Fruit fly (Drosophila melanogaster) whole organism, embryonic: ENCODE results near the gene smid.

ENCODE experiments used
- CG10209 ChIP-seq: fragments of 200-800 bp; sonication (Bioruptor generic); optimal IDR thresholded peaks from 3 replicates; lab custom pipeline; 2017; ENCODE audit warnings: missing biosample characterization, mild to moderate bottlenecking, missing genetic modification characterization, missing genetic modification reagents
- CG12236 ChIP-seq: fragments of 200-800 bp; sonication (Bioruptor generic); optimal IDR thresholded peaks from 2 replicates; lab custom pipeline; 2016; ENCODE audit warnings: missing biosample characterization, missing genetic modification characterization
- CG12391 ChIP-seq: fragments of 200-800 bp; sonication (Bioruptor generic); optimal IDR thresholded peaks from 3 replicates; lab custom pipeline; 2018; ENCODE audit warnings: missing biosample characterization, mild to moderate bottlenecking, missing genetic modification characterization, moderate library complexity
- CG13424 ChIP-seq: fragments of 200-800 bp; sonication (Bioruptor generic); optimal IDR thresholded peaks from 2 replicates; lab custom pipeline; 2019; ENCODE audit warnings: missing biosample characterization, mild to moderate bottlenecking, missing genetic modification characterization, moderate library complexity
- CG15514 ChIP-seq: fragments of 200-800 bp; sonication (Bioruptor generic); optimal IDR thresholded peaks from 3 replicates; lab custom pipeline; 2017; ENCODE audit warnings: missing biosample characterization, missing genetic modification characterization, mild to moderate bottlenecking, moderate library complexity, missing genetic modification reagents
- CG16863 ChIP-seq: fragments of 200-800 bp; sonication (Bioruptor generic); optimal IDR thresholded peaks from 3 replicates; lab custom pipeline; 2016; ENCODE audit warnings: missing biosample characterization, missing genetic modification characterization
- CG2712 ChIP-seq: fragments of 200-800 bp; optimal IDR thresholded peaks from 3 replicates; lab custom pipeline; 2019; ENCODE audit warnings: missing biosample characterization, mild to moderate bottlenecking, missing genetic modification characterization, moderate library complexity
- CG32767 ChIP-seq: fragments of 200-800 bp; sonication (Bioruptor generic); IDR thresholded peaks from 2 replicates; pipeline ENCODE4 v1.3.6; 2022; ENCODE audit warnings: missing biosample characterization, missing genetic modification characterization
- CG3281 ChIP-seq: fragments of 200-800 bp; sonication (Bioruptor generic); optimal IDR thresholded peaks from 3 replicates; lab custom pipeline; 2017; ENCODE audit warnings: missing biosample characterization, mild to moderate bottlenecking, missing genetic modification characterization
- CG3995 ChIP-seq: fragments of 200-800 bp; sonication (Bioruptor generic); optimal IDR thresholded peaks from 3 replicates; lab custom pipeline; 2016; ENCODE audit warnings: missing biosample characterization, missing genetic modification characterization
- CG4424 ChIP-seq: fragments of 200-800 bp; sonication (Bioruptor generic); optimal IDR thresholded peaks from 3 replicates; lab custom pipeline; 2016; ENCODE audit warnings: missing biosample characterization, missing genetic modification characterization
- CG6791 ChIP-seq: fragments of 200-800 bp; sonication (Bioruptor generic); IDR thresholded peaks from 3 replicates; pipeline ENCODE4 v1.3.6; 2022; ENCODE audit warnings: missing biosample characterization, missing genetic modification characterization; ENCODE audit not compliant: partially characterized antibody
- CG7556 ChIP-seq: fragments of 200-800 bp; sonication (Bioruptor generic); optimal IDR thresholded peaks from 2 replicates; lab custom pipeline; 2017; ENCODE audit warnings: missing biosample characterization, mild to moderate bottlenecking, missing genetic modification characterization
- CG7963 ChIP-seq: fragments of 200-800 bp; sonication (Bioruptor generic); IDR thresholded peaks from 3 replicates; pipeline ENCODE4 v1.3.6; 2022; ENCODE audit warnings: missing biosample characterization, missing genetic modification characterization; ENCODE audit not compliant: partially characterized antibody
- CG9876 ChIP-seq: fragments of 200-800 bp; sonication (Bioruptor generic); optimal IDR thresholded peaks from 2 replicates; lab custom pipeline; 2016; ENCODE audit warnings: missing biosample characterization, missing genetic modification characterization
- D19A ChIP-seq: fragments of 200-800 bp; optimal IDR thresholded peaks from 3 replicates; lab custom pipeline; 2019; ENCODE audit warnings: missing biosample characterization, mild to moderate bottlenecking, missing genetic modification characterization, moderate library complexity
- E2f2 ChIP-seq: fragments of 200-800 bp; sonication (Bioruptor generic); IDR thresholded peaks from 2 replicates; pipeline ENCODE4 v1.3.6; 2022; ENCODE audit warnings: missing biosample characterization, missing genetic modification characterization
- ERR ChIP-seq: fragments of 200-800 bp; sonication (Bioruptor generic); optimal IDR thresholded peaks from 2 replicates; lab custom pipeline; 2016; ENCODE audit warnings: missing biosample characterization, missing genetic modification characterization
- MBD-R2 ChIP-seq: fragments of 200-800 bp; sonication (Bioruptor generic); IDR thresholded peaks from 2 replicates; pipeline ENCODE4 v1.3.6; 2022; ENCODE audit warnings: missing biosample characterization, missing genetic modification characterization
- Oli ChIP-seq: fragments of 200-800 bp; sonication (Bioruptor generic); optimal IDR thresholded peaks from 2 replicates; lab custom pipeline; 2018; ENCODE audit warnings: missing biosample characterization, mild to moderate bottlenecking, missing genetic modification characterization, moderate library complexity
- Poxn ChIP-seq: fragments of 200-800 bp; sonication (Bioruptor generic); IDR thresholded peaks from 2 replicates; pipeline ENCODE4 v1.3.6; 2022; ENCODE audit warnings: missing biosample characterization, missing genetic modification characterization
- Ptx1 ChIP-seq: fragments of 200-800 bp; sonication (Bioruptor generic); IDR thresholded peaks from 2 replicates; pipeline ENCODE4 v1.3.6; 2022; ENCODE audit warnings: missing biosample characterization, missing genetic modification characterization
- Rfx ChIP-seq: fragments of 200-800 bp; sonication (Bioruptor generic); IDR thresholded peaks from 2 replicates; pipeline ENCODE4 v1.3.6; 2022; ENCODE audit warnings: missing biosample characterization, missing genetic modification characterization
- Side ChIP-seq: fragments of 200-800 bp; sonication (Bioruptor generic); optimal IDR thresholded peaks from 2 replicates; lab custom pipeline; 2016; ENCODE audit warnings: missing biosample characterization, missing genetic modification characterization
- TFAM ChIP-seq: fragments of 200-800 bp; sonication (Bioruptor generic); optimal IDR thresholded peaks from 2 replicates; lab custom pipeline; 2017; ENCODE audit warnings: missing biosample characterization, missing genetic modification characterization, inconsistent platforms
- YL-1 ChIP-seq: fragments of 200-800 bp; sonication (Bioruptor generic); optimal IDR thresholded peaks from 3 replicates; lab custom pipeline; 2017; ENCODE audit warnings: missing biosample characterization, mild to moderate bottlenecking, missing genetic modification characterization
- ac ChIP-seq: fragments of 200-800 bp; sonication (Bioruptor generic); optimal IDR thresholded peaks from 3 replicates; lab custom pipeline; 2017; ENCODE audit warnings: missing biosample characterization, mild to moderate bottlenecking, missing genetic modification characterization
- cwo ChIP-seq: fragments of 200-800 bp; sonication (Bioruptor generic); optimal IDR thresholded peaks from 3 replicates; lab custom pipeline; 2017; ENCODE audit warnings: missing biosample characterization, missing genetic modification characterization, mild to moderate bottlenecking, moderate library complexity, missing genetic modification reagents
- dmrt11E ChIP-seq: fragments of 200-800 bp; sonication (Bioruptor generic); optimal IDR thresholded peaks from 3 replicates; lab custom pipeline; 2018; ENCODE audit warnings: missing biosample characterization, mild to moderate bottlenecking, missing genetic modification characterization, moderate library complexity
- dysf ChIP-seq: fragments of 200-800 bp; sonication (Bioruptor generic); IDR thresholded peaks from 3 replicates; pipeline ENCODE4 v1.3.6; 2022; ENCODE audit warnings: missing biosample characterization, missing genetic modification characterization
- gcm ChIP-seq: fragments of 200-800 bp; sonication (Bioruptor generic); optimal IDR thresholded peaks from 2 replicates; lab custom pipeline; 2019; ENCODE audit warnings: missing biosample characterization, mild to moderate bottlenecking, missing genetic modification characterization, moderate library complexity
- jing ChIP-seq: fragments of 200-800 bp; sonication (Bioruptor generic); optimal IDR thresholded peaks from 2 replicates; lab custom pipeline; 2018; ENCODE audit warnings: missing biosample characterization, mild to moderate bottlenecking, missing genetic modification characterization
- luna ChIP-seq: fragments of 200-800 bp; sonication (Bioruptor generic); optimal IDR thresholded peaks from 2 replicates; lab custom pipeline; 2016; ENCODE audit warnings: missing biosample characterization, missing genetic modification characterization
- p53 ChIP-seq: fragments of 200-800 bp; sonication (Bioruptor generic); optimal IDR thresholded peaks from 2 replicates; lab custom pipeline; 2016; ENCODE audit warnings: missing biosample characterization, missing genetic modification characterization
- pros ChIP-seq: fragments of 200-800 bp; sonication (Bioruptor generic); optimal IDR thresholded peaks from 3 replicates; lab custom pipeline; 2019; ENCODE audit warnings: missing biosample characterization, mild to moderate bottlenecking, missing genetic modification characterization, moderate library complexity
- ranshi ChIP-seq: fragments of 200-800 bp; sonication (Bioruptor generic); IDR thresholded peaks from 2 replicates; pipeline ENCODE4 v1.3.6; 2022; ENCODE audit warnings: missing biosample characterization, missing genetic modification characterization
- run ChIP-seq: fragments of 200-800 bp; sonication (Bioruptor generic); optimal IDR thresholded peaks from 3 replicates; lab custom pipeline; 2018; ENCODE audit warnings: missing biosample characterization, mild to moderate bottlenecking, missing genetic modification characterization
- schlank ChIP-seq: fragments of 200-800 bp; sonication (Bioruptor generic); optimal IDR thresholded peaks from 2 replicates; lab custom pipeline; 2018; ENCODE audit warnings: missing biosample characterization, mild to moderate bottlenecking, missing genetic modification characterization
- sisA ChIP-seq: fragments of 200-800 bp; sonication (Bioruptor generic); IDR thresholded peaks from 2 replicates; pipeline ENCODE4 v1.3.6; 2022; ENCODE audit warnings: missing biosample characterization, missing genetic modification characterization
- sug ChIP-seq: fragments of 200-800 bp; optimal IDR thresholded peaks from 2 replicates; lab custom pipeline; 2019; ENCODE audit warnings: missing biosample characterization, mild to moderate bottlenecking, missing genetic modification characterization, moderate library complexity
- tio ChIP-seq: fragments of 200-800 bp; sonication (Bioruptor generic); optimal IDR thresholded peaks from 2 replicates; lab custom pipeline; 2017; ENCODE audit warnings: missing biosample characterization, missing genetic modification characterization, inconsistent platforms
- tll ChIP-seq, 2 experiments: fragments of 200-800 bp in 1 of 2; fragments of >200 bp in 1 of 2; sonication (Bioruptor generic) in 1 of 2; optimal IDR thresholded peaks; 2 replicates each; lab custom pipeline; 2017 to 2019; ENCODE audit warnings: missing biosample characterization in 2 of 2, missing genetic modification characterization in 2 of 2, mild to moderate bottlenecking in 1 of 2, moderate library complexity in 1 of 2
- unpg ChIP-seq: fragments of 200-800 bp; sonication (Bioruptor generic); optimal IDR thresholded peaks from 3 replicates; lab custom pipeline; 2018; ENCODE audit warnings: missing biosample characterization, mild to moderate bottlenecking, missing genetic modification characterization, moderate library complexity
- vnd ChIP-seq: fragments of 200-800 bp; sonication (Bioruptor generic); IDR thresholded peaks from 3 replicates; pipeline ENCODE4 v1.3.6; 2022; ENCODE audit warnings: missing biosample characterization, missing genetic modification characterization; ENCODE audit not compliant: partially characterized antibody
- vvl ChIP-seq: fragments of 200-800 bp; sonication (Bioruptor generic); IDR thresholded peaks from 2 replicates; pipeline ENCODE4 v1.3.6; 2022; ENCODE audit warnings: missing biosample characterization, missing genetic modification characterization
- wdn ChIP-seq: fragments of 200-800 bp; sonication (Bioruptor generic); IDR thresholded peaks from 2 replicates; pipeline ENCODE4 v1.3.6; 2022; ENCODE audit warnings: missing biosample characterization, missing genetic modification characterization
- zen ChIP-seq: fragments of 200-800 bp; sonication (Bioruptor generic); optimal IDR thresholded peaks from 3 replicates; lab custom pipeline; 2018; ENCODE audit warnings: missing biosample characterization, mild to moderate bottlenecking, missing genetic modification characterization, moderate library complexity
- zfh2 ChIP-seq: fragments of 200-800 bp; sonication (Bioruptor generic); optimal IDR thresholded peaks from 2 replicates; lab custom pipeline; 2016; ENCODE audit warnings: missing biosample characterization, missing genetic modification characterization

The smid gene

DNA sequence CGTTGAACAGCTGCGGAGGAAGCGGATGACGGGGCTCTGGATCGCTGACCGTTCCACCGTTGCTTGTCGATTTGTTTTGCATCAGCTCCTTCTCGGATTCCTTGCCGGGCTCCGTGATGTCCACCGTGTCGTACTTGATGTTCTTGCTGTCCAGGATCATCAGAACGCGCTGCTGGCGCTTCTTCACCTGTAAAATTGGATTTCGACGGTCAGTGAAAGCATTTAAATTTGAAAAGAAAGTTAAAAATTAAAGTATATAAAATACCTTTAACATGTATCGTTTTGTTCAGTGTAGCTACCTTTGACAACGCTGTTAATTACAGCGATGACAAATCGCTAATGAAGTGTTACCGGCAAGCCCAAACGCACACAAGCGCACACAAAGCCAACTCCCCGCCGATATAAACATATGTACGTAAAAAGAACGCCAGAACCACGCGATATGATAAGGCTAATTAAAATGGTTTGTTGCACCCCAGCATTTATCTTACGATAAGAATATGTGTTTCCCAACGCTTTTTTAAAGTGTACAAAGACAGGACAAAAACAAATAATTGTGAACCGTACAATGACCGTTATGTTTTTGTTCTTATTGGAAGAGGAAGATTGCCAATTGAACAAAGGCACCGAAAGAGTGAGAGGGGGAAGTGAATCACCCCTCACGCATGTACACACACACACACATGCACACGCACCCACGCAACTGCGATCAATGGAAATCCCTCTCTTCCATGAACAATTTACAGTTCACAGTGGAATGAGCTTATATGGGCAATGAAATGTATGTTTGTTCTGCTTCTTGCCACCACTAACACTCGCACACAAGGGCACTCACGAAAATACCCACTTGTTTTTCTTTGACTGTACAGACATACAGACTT, 13.4 kb upstream of the smid start (continued):
- TF ChIP-seq zfh2 (GFP tag; lab: Kevin White, UChicago), result no peak
- no peak for TF ChIP-seq ac (GFP tag; lab: Kevin White, UChicago)
- no peak for TF ChIP-seq p53 (GFP tag; lab: Kevin White, UChicago)
- TF ChIP-seq Rfx (GFP tag; lab: Robert Waterston, UW), result peak; percentile 65
- TF ChIP-seq tll (GFP tag; optimal IDR thresholded peaks at IDR 0.05; lab: Kevin White, UChicago), result no peak
- TF ChIP-seq CG6791 (GFP tag; lab: Robert Waterston, UW), result no peak
- peak; percentile 9 for TF ChIP-seq CG12391 (tag; lab: Kevin White, UChicago)
- peak; percentile 96 for TF ChIP-seq CG2712 (tag; lab: Kevin White, UChicago)
- no peak for TF ChIP-seq luna (GFP tag; lab: Kevin White, UChicago)
- TF ChIP-seq pros (GFP tag; lab: Kevin White, UChicago), result peak; percentile 70
- TF ChIP-seq CG7556, result peak; percentile 22
- TF ChIP-seq schlank (tag; lab: Kevin White, UChicago), result no peak
- no peak for TF ChIP-seq CG16863
- 0 out of 3 replicates have a peak, but pooled peaks have one; percentile 49 for TF ChIP-seq dysf (GFP tag; lab: Robert Waterston, UW)
- peak; percentile 42; the same call in 1 of the 2 replicates for TF ChIP-seq CG32767 (GFP tag; lab: Robert Waterston, UW)
- TF ChIP-seq E2f2 (GFP tag; lab: Robert Waterston, UW), result peak; percentile 24; the same call in 1 of the 2 replicates
- TF ChIP-seq vvl (GFP tag; lab: Robert Waterston, UW), result peak; percentile 49
- TF ChIP-seq D19A, result peak; percentile 7
- peak; percentile 1 for TF ChIP-seq CG13424 (tag; lab: Kevin White, UChicago)
- no peak; the same call in 1 of the 2 replicates for TF ChIP-seq MBD-R2 (GFP tag; lab: Robert Waterston, UW)
- TF ChIP-seq Oli, result peak; percentile 40
- TF ChIP-seq run (tag; lab: Kevin White, UChicago), result no peak
- no peak for TF ChIP-seq CG12236 (GFP tag; lab: Kevin White, UChicago)
- no peak for TF ChIP-seq Side (GFP tag; lab: Kevin White, UChicago)
- no peak for TF ChIP-seq YL-1 (GFP tag; lab: Kevin White, UChicago)
- peak; percentile 59 for TF ChIP-seq unpg
- TF ChIP-seq CG7963 (GFP tag; lab: Robert Waterston, UW), result no peak
- TF ChIP-seq TFAM, result no peak
- peak; percentile 24 for TF ChIP-seq cwo (GFP tag; lab: Kevin White, UChicago)
- TF ChIP-seq sisA (GFP tag; lab: Robert Waterston, UW), result no peak
- TF ChIP-seq wdn, result no peak
- TF ChIP-seq CG10209 (GFP tag; lab: Kevin White, UChicago), result peak; percentile 35
- no peak for TF ChIP-seq ERR (GFP tag; lab: Kevin White, UChicago)
- no peak for TF ChIP-seq CG9876 (GFP tag; lab: Kevin White, UChicago)
- no peak for TF ChIP-seq ranshi (GFP tag; lab: Robert Waterston, UW)
- TF ChIP-seq CG3281 (GFP tag; lab: Kevin White, UChicago), result peak; percentile 68
- no peak for TF ChIP-seq zen
- TF ChIP-seq CG4424, result peak; percentile 46
- TF ChIP-seq jing (GFP tag; lab: Kevin White, UChicago), result no peak
- TF ChIP-seq Ptx1 (GFP tag; lab: Robert Waterston, UW), result 0 out of 2 replicates have a peak, but pooled peaks have one; percentile 15
- no peak for TF ChIP-seq Poxn (GFP tag; lab: Robert Waterston, UW)
- TF ChIP-seq CG3995 (GFP tag; lab: Kevin White, UChicago), result no peak
- TF ChIP-seq tio, result no peak
- TF ChIP-seq sug (tag; lab: Kevin White, UChicago), result peak; percentile 94
- no peak for TF ChIP-seq dmrt11E (tag; lab: Kevin White, UChicago)
- peak; percentile 5 for TF ChIP-seq gcm
- TF ChIP-seq vnd (GFP tag; lab: Robert Waterston, UW), result 0 out of 3 replicates have a peak, but pooled peaks have one; percentile 28
- peak; percentile 34 for TF ChIP-seq CG15514 (GFP tag; lab: Kevin White, UChicago)
